Fruit fly (Drosophila melanogaster) whole organism, adult: ENCODE results near the gene Bsg.
A peak's percentile ranks its signal among the peaks of the same experiment; 100 is the strongest.

Source experiments
- CG11617 ChIP-seq: fragments of 200-800 bp; sonication (Bioruptor generic); optimal IDR thresholded peaks from 2 replicates; lab custom pipeline; 2017; ENCODE audit warnings: mild to moderate bottlenecking, missing biosample characterization, missing genetic modification reagents, missing genetic modification characterization
- CG12768 ChIP-seq: fragments of 200-800 bp; sonication (Bioruptor generic); optimal IDR thresholded peaks from 2 replicates; lab custom pipeline; 2017; ENCODE audit warnings: missing biosample characterization, missing genetic modification characterization, mild to moderate bottlenecking, moderate library complexity, missing genetic modification reagents
- CG14711 ChIP-seq: fragments of 200-800 bp; sonication (Bioruptor generic); optimal IDR thresholded peaks from 2 replicates; lab custom pipeline; 2018; ENCODE audit warnings: missing biosample characterization, mild to moderate bottlenecking, missing genetic modification characterization, moderate library complexity
- CG1620 ChIP-seq: fragments of 200-800 bp; sonication (Bioruptor generic); optimal IDR thresholded peaks from 2 replicates; lab custom pipeline; 2016; ENCODE audit warnings: missing biosample characterization, missing genetic modification characterization
- CG33017 ChIP-seq: fragments of 200-800 bp; sonication (Bioruptor generic); optimal IDR thresholded peaks from 2 replicates; lab custom pipeline; 2018; ENCODE audit warnings: missing biosample characterization, mild to moderate bottlenecking, missing genetic modification characterization, moderate library complexity
- CG5204 ChIP-seq: fragments of 200-800 bp; sonication (Bioruptor generic); optimal IDR thresholded peaks from 2 replicates; lab custom pipeline; 2016; ENCODE audit warnings: missing biosample characterization, missing genetic modification characterization
- CG7045 ChIP-seq: fragments of 200-800 bp; sonication (Bioruptor generic); optimal IDR thresholded peaks from 2 replicates; lab custom pipeline; 2017; ENCODE audit warnings: missing biosample characterization, mild to moderate bottlenecking, missing genetic modification characterization
- CG7101 ChIP-seq: fragments of 200-800 bp; sonication (Bioruptor generic); optimal IDR thresholded peaks from 2 replicates; lab custom pipeline; 2018; ENCODE audit warnings: missing biosample characterization, mild to moderate bottlenecking, missing genetic modification characterization, moderate library complexity
- Clk ChIP-seq: fragments of 200-800 bp; sonication (Bioruptor generic); optimal IDR thresholded peaks from 2 replicates; lab custom pipeline; 2017; ENCODE audit warnings: missing biosample characterization, missing genetic modification characterization
- Crg-1 ChIP-seq: fragments of 200-800 bp; sonication (Bioruptor generic); optimal IDR thresholded peaks from 2 replicates; lab custom pipeline; 2016; ENCODE audit warnings: missing biosample characterization, missing genetic modification characterization
- Hr96 ChIP-seq: fragments of 200-800 bp; sonication (Bioruptor generic); optimal IDR thresholded peaks from 2 replicates; lab custom pipeline; 2016; ENCODE audit warnings: missing biosample characterization, missing genetic modification characterization
- Mnt ChIP-seq: fragments of 200-800 bp; sonication (Bioruptor generic); optimal IDR thresholded peaks from 2 replicates; lab custom pipeline; 2016; ENCODE audit warnings: missing biosample characterization, mild to moderate bottlenecking, missing genetic modification characterization
- bab1 ChIP-seq: fragments of 200-800 bp; sonication (Bioruptor generic); optimal IDR thresholded peaks from 3 replicates; lab custom pipeline; 2019; ENCODE audit warnings: missing biosample characterization, mild to moderate bottlenecking, missing genetic modification characterization, moderate library complexity
- cic ChIP-seq: fragments of 200-800 bp; sonication (Bioruptor generic); optimal IDR thresholded peaks from 2 replicates; lab custom pipeline; 2017; ENCODE audit warnings: missing biosample characterization, mild to moderate bottlenecking, missing genetic modification characterization, moderate library complexity
- cnc ChIP-seq, 2 experiments: fragments of >200 bp; optimal IDR thresholded peaks; 2 replicates each; lab custom pipeline; 2017
- kay ChIP-seq: fragments of 200-800 bp; sonication (Bioruptor generic); peaks from one replicate; lab custom pipeline; 2016; ENCODE audit warnings: missing biosample characterization, missing genetic modification characterization, borderline replicate concordance
- ovo ChIP-seq: fragments of 200-800 bp; sonication (Bioruptor generic); optimal IDR thresholded peaks from 2 replicates; lab custom pipeline; 2016; ENCODE audit warnings: missing biosample characterization, missing genetic modification characterization
- pad ChIP-seq: fragments of 200-800 bp; sonication (Bioruptor generic); optimal IDR thresholded peaks from 3 replicates; lab custom pipeline; 2017; ENCODE audit warnings: missing biosample characterization, missing genetic modification characterization, mild to moderate bottlenecking, moderate library complexity, missing genetic modification reagents
- tj ChIP-seq: fragments of 200-800 bp; sonication (Bioruptor generic); optimal IDR thresholded peaks from 3 replicates; lab custom pipeline; 2017; ENCODE audit warnings: missing biosample characterization, mild to moderate bottlenecking, missing genetic modification characterization, moderate library complexity
- toe ChIP-seq: fragments of 200-800 bp; sonication (Bioruptor generic); optimal IDR thresholded peaks from 2 replicates; lab custom pipeline; 2016; ENCODE audit warnings: missing biosample characterization, missing genetic modification characterization

Gene Bsg

dm6 chr2L:8091908-8092307 is 8.7 kb downstream of the Bsg start:
- TF ChIP-seq CG12768 (GFP tag; lab: Kevin White, UChicago) (no peak), bab1 (GFP tag; lab: Kevin White, UChicago) (no peak), ovo (no peak), pad (GFP tag; lab: Kevin White, UChicago) (no peak)

dm6 chr2L:8093182-8093941 is 10.1 kb downstream of the Bsg start:
- TF ChIP-seq kay (GFP tag; lab: Kevin White, UChicago) (peak; percentile 89), tj (GFP tag; lab: Kevin White, UChicago) (peak; percentile 43), CG11617 (no peak)

- TF ChIP-seq CG14711 (tag; lab: Kevin White, UChicago) = no peak
- TF ChIP-seq CG5204 (GFP tag; lab: Kevin White, UChicago) = no peak
- TF ChIP-seq kay (GFP tag; lab: Kevin White, UChicago) = peak; percentile 85
- TF ChIP-seq ovo = no peak
- TF ChIP-seq cnc (optimal IDR thresholded peaks at IDR 0.05; lab: Kevin White, UChicago) = no peak
- no peak for TF ChIP-seq Mnt (GFP tag; lab: Kevin White, UChicago)
- peak; percentile 17 for TF ChIP-seq cic (GFP tag; lab: Kevin White, UChicago)
- TF ChIP-seq Clk (GFP tag; lab: Kevin White, UChicago) = no peak
- peak; percentile 30 for TF ChIP-seq CG7101 (tag; lab: Kevin White, UChicago)
- no peak for TF ChIP-seq bab1 (GFP tag; lab: Kevin White, UChicago)
- TF ChIP-seq CG11617 = peak; percentile 21
- no peak for TF ChIP-seq Hr96 (GFP tag; lab: Kevin White, UChicago)
- no peak for TF ChIP-seq toe (GFP tag; lab: Kevin White, UChicago)
- TF ChIP-seq CG33017 (tag; lab: Kevin White, UChicago) = peak; percentile 40
- no peak for TF ChIP-seq CG1620 (GFP tag; lab: Kevin White, UChicago)
- TF ChIP-seq CG7045 (GFP tag; lab: Kevin White, UChicago) = no peak
- no peak for TF ChIP-seq CG12768 (GFP tag; lab: Kevin White, UChicago)
- no peak for TF ChIP-seq tj (GFP tag; lab: Kevin White, UChicago)
- no peak for TF ChIP-seq pad (GFP tag; lab: Kevin White, UChicago)
- TF ChIP-seq Crg-1 (GFP tag; lab: Kevin White, UChicago) = no peak
These were observed 11.0 kb downstream of the Bsg start for dm6 chr2L:8094058-8094825.

dm6 chr2L:8095176-8095575 is 12.0 kb downstream of the Bsg start:
- TF ChIP-seq Clk (GFP tag; lab: Kevin White, UChicago) (no peak), Mnt (GFP tag; lab: Kevin White, UChicago) (peak; percentile 12), CG12768 (GFP tag; lab: Kevin White, UChicago) (peak; percentile 39), toe (GFP tag; lab: Kevin White, UChicago) (no peak), tj (GFP tag; lab: Kevin White, UChicago) (peak; percentile 32), CG33017 (tag; lab: Kevin White, UChicago) (peak; percentile 29), kay (GFP tag; lab: Kevin White, UChicago) (peak; percentile 13), Hr96 (GFP tag; lab: Kevin White, UChicago) (no peak), cic (GFP tag; lab: Kevin White, UChicago) (no peak), bab1 (GFP tag; lab: Kevin White, UChicago) (no peak)

dm6 chr2L:8097461-8097860 is 14.2 kb downstream of the Bsg start:
- peak; percentile 63 for TF ChIP-seq CG7101 (tag; lab: Kevin White, UChicago)
- peak; percentile 7 for TF ChIP-seq Hr96 (GFP tag; lab: Kevin White, UChicago)
- TF ChIP-seq CG33017 (tag; lab: Kevin White, UChicago) = peak; percentile 71
- peak; percentile 18 for TF ChIP-seq tj (GFP tag; lab: Kevin White, UChicago)
- no peak for TF ChIP-seq CG5204 (GFP tag; lab: Kevin White, UChicago)
- peak; percentile 61 for TF ChIP-seq pad (GFP tag; lab: Kevin White, UChicago)
- TF ChIP-seq Clk (GFP tag; lab: Kevin White, UChicago) = peak; percentile 45
- peak; percentile 46 for TF ChIP-seq Mnt (GFP tag; lab: Kevin White, UChicago)
- peak; percentile 65 for TF ChIP-seq CG11617
- no peak for TF ChIP-seq Crg-1 (GFP tag; lab: Kevin White, UChicago)
- TF ChIP-seq cic (GFP tag; lab: Kevin White, UChicago) = peak; percentile 96
- peak; percentile 86 for TF ChIP-seq CG12768 (GFP tag; lab: Kevin White, UChicago)
- peak; percentile 18 for TF ChIP-seq CG1620 (GFP tag; lab: Kevin White, UChicago)
- TF ChIP-seq ovo = no peak
- TF ChIP-seq CG14711 (tag; lab: Kevin White, UChicago) = peak; percentile 48
- TF ChIP-seq bab1 (GFP tag; lab: Kevin White, UChicago) = no peak
- peak; percentile 80 for TF ChIP-seq CG7045 (GFP tag; lab: Kevin White, UChicago)
- no peak for TF ChIP-seq kay (GFP tag; lab: Kevin White, UChicago)
- peak; percentile 46 for TF ChIP-seq toe (GFP tag; lab: Kevin White, UChicago)
- peak in 1 of 2 experiments; percentile 2 for TF ChIP-seq cnc (optimal IDR thresholded peaks at IDR 0.05; lab: Kevin White, UChicago)
